Fruit fly (Drosophila melanogaster): ENCODE data around the gene RpS27A.

Gene RpS27A

dm6 chr2L:10430802-10431476, 22.8 kb downstream of the RpS27A start, which contains the start of the genes Bug22 and TfIIB (continued):
- peak; percentile 38; the same call in 1 of the 2 replicates for TF ChIP-seq CG31224 (GFP tag; IDR thresholded peaks at IDR 0.05)
- TF ChIP-seq CG6854 (GFP tag; optimal IDR thresholded peaks at IDR 0.05): no peak
- TF ChIP-seq crol (GFP tag; IDR thresholded peaks at IDR 0.05): no peak
- TF ChIP-seq chm (GFP tag; IDR thresholded peaks at IDR 0.05): peak; percentile 65; the same call in 1 of the 2 replicates
- TF ChIP-seq Oaz (GFP tag; IDR thresholded peaks at IDR 0.05): peak; percentile 23; the same call in 1 of the 2 replicates
- peak; percentile 51 for TF ChIP-seq sisA (GFP tag; IDR thresholded peaks at IDR 0.05)
- TF ChIP-seq CG17568 (GFP tag; optimal IDR thresholded peaks at IDR 0.05): no peak
- TF ChIP-seq CG14667 (GFP tag; IDR thresholded peaks at IDR 0.05): peak; percentile 62
- TF ChIP-seq vnd (GFP tag; IDR thresholded peaks at IDR 0.05; ENCODE audit: partially characterized antibody): no peak
- TF ChIP-seq zfh2 (GFP tag; optimal IDR thresholded peaks at IDR 0.05): peak; percentile 75
- peak; percentile 34 for TF ChIP-seq YL-1 (GFP tag; optimal IDR thresholded peaks at IDR 0.05)
- peak; percentile 45 for TF ChIP-seq mirr (GFP tag; optimal IDR thresholded peaks at IDR 0.05)
- TF ChIP-seq disco-r (GFP tag; optimal IDR thresholded peaks at IDR 0.05): no peak
- TF ChIP-seq CG15269 (tag; optimal IDR thresholded peaks at IDR 0.05): no peak
- TF ChIP-seq nom (GFP tag; optimal IDR thresholded peaks at IDR 0.05): peak; percentile 62
- TF ChIP-seq insv (GFP tag; optimal IDR thresholded peaks at IDR 0.05): peak in 1 of 2 experiments; percentile 37
- no peak for TF ChIP-seq Kr (GFP tag; optimal IDR thresholded peaks at IDR 0.05)
- peak; percentile 48 for TF ChIP-seq HHEX (GFP tag; optimal IDR thresholded peaks at IDR 0.05)
- TF ChIP-seq dmrt99B (tag; optimal IDR thresholded peaks at IDR 0.05): no peak
- TF ChIP-seq CG12769 (tag; optimal IDR thresholded peaks at IDR 0.05): no peak
- TF ChIP-seq CG34376 (GFP tag; optimal IDR thresholded peaks at IDR 0.05): peak; percentile 41
- no peak for TF ChIP-seq emc (GFP tag; optimal IDR thresholded peaks at IDR 0.05)
- peak; percentile 59 for TF ChIP-seq unpg (GFP tag; optimal IDR thresholded peaks at IDR 0.05)
- peak; percentile 69 for TF ChIP-seq CG7556 (GFP tag; optimal IDR thresholded peaks at IDR 0.05)
- peak; percentile 40; the same call in 1 of the 2 replicates for TF ChIP-seq CG4360 (GFP tag; IDR thresholded peaks at IDR 0.05)
- no peak for TF ChIP-seq Stat92E (GFP tag; optimal IDR thresholded peaks at IDR 0.05)
- TF ChIP-seq row (GFP tag; IDR thresholded peaks at IDR 0.05): peak; percentile 91
- TF ChIP-seq hkb (optimal IDR thresholded peaks at IDR 0.05): no peak
- TF ChIP-seq hkb (GFP tag; IDR thresholded peaks at IDR 0.05): peak; percentile 75
- TF ChIP-seq Rfx (GFP tag; IDR thresholded peaks at IDR 0.05): peak; percentile 91
- TF ChIP-seq psq (GFP tag; optimal IDR thresholded peaks at IDR 0.05): peak; percentile 39
- TF ChIP-seq Taf1 (GFP tag; IDR thresholded peaks at IDR 0.05): peak; percentile 50; the same call in 1 of the 2 replicates
- peak; percentile 76; the same call in 1 of the 2 replicates for TF ChIP-seq NFAT (GFP tag; IDR thresholded peaks at IDR 0.05)
- no peak for TF ChIP-seq repo (GFP tag; optimal IDR thresholded peaks at IDR 0.05)
- TF ChIP-seq ham (GFP tag; IDR thresholded peaks at IDR 0.05): no peak
- TF ChIP-seq CkIIα-i1 (GFP tag; IDR thresholded peaks at IDR 0.05): no peak
- TF ChIP-seq CG1529 (GFP tag; optimal IDR thresholded peaks at IDR 0.05): peak; percentile 6
- peak; percentile 46 for TF ChIP-seq zen (tag; optimal IDR thresholded peaks at IDR 0.05)
- TF ChIP-seq Sin3A (optimal IDR thresholded peaks at IDR 0.05): peak; percentile 9
- peak; percentile 58 for TF ChIP-seq Mes4 (GFP tag; optimal IDR thresholded peaks at IDR 0.05)
- TF ChIP-seq Jarid2 (GFP tag; optimal IDR thresholded peaks at IDR 0.05): no peak
- TF ChIP-seq sens (GFP tag): peak; percentile 92
- peak; percentile 34 for TF ChIP-seq CG9437 (GFP tag; optimal IDR thresholded peaks at IDR 0.05)
- TF ChIP-seq ems (GFP tag; optimal IDR thresholded peaks at IDR 0.05): peak; percentile 52
- peak; percentile 26 for TF ChIP-seq Hmx (GFP tag; optimal IDR thresholded peaks at IDR 0.05)
- TF ChIP-seq CG8281 (tag; optimal IDR thresholded peaks at IDR 0.05): no peak
- TF ChIP-seq Camta (GFP tag; optimal IDR thresholded peaks at IDR 0.05): peak; percentile 53
- no peak for TF ChIP-seq CG11504 (tag; optimal IDR thresholded peaks at IDR 0.05)
- TF ChIP-seq GATAe (GFP tag; conservative IDR thresholded peaks at IDR 0.05): no peak
- peak; percentile 58 for TF ChIP-seq CG10147 (GFP tag; optimal IDR thresholded peaks at IDR 0.05)
